Worm (Caenorhabditis elegans) whole organism, early embryonic: Measurements from ENCODE around the gene F58E1.13.
"Not testable (repeated sequence)": the region's sequence is repeated elsewhere in the genome, so short reads cannot be mapped to it uniquely, and the experiment has no call there.

Experiments
- B0310.2 ChIP-seq: sonication (generic microtip); optimal IDR thresholded peaks from 2 replicates; lab custom pipeline; 2016; ENCODE audit warnings: mild to moderate bottlenecking, missing genetic modification characterization, missing compliant biosample characterization
- F13C5.2 ChIP-seq: sonication (generic microtip); optimal IDR thresholded peaks from 2 replicates; lab custom pipeline; 2017; ENCODE audit warnings: mild to moderate bottlenecking, missing genetic modification characterization, inconsistent platforms, missing compliant biosample characterization
- aly-1 ChIP-seq: sonication (generic microtip); optimal IDR thresholded peaks from 2 replicates; lab custom pipeline; 2016; ENCODE audit warnings: missing genetic modification characterization, missing compliant biosample characterization
- ama-1 ChIP-seq: fragments of 150-350 bp; optimal IDR thresholded peaks from 2 replicates; lab custom pipeline; 2014
- ceh-13 ChIP-seq: fragments of 200-800 bp; sonication (Bioruptor generic); optimal IDR thresholded peaks from 2 replicates; lab custom pipeline; 2018; ENCODE audit warnings: mild to moderate bottlenecking, missing genetic modification characterization, missing compliant biosample characterization
- ceh-36 ChIP-seq: sonication (generic microtip); optimal IDR thresholded peaks from 2 replicates; lab custom pipeline; 2016; ENCODE audit warnings: missing genetic modification characterization, inconsistent platforms, missing compliant biosample characterization
- ets-7 ChIP-seq: sonication (generic microtip); optimal IDR thresholded peaks from 2 replicates; lab custom pipeline; 2016; ENCODE audit warnings: missing genotype, missing genetic modification characterization, missing compliant biosample characterization
- flt-1 ChIP-seq: fragments of 200-800 bp; sonication (Bioruptor generic); IDR thresholded peaks from 2 replicates; pipeline ENCODE4 v1.3.6; 2022; ENCODE audit warnings: missing genetic modification characterization, missing compliant biosample characterization
- hmbx-1 ChIP-seq: sonication (generic microtip); optimal IDR thresholded peaks from 2 replicates; lab custom pipeline; 2016; ENCODE audit warnings: mild to moderate bottlenecking, missing genetic modification characterization, missing compliant biosample characterization
- hmg-4 ChIP-seq: fragments of 200-800 bp; sonication (Bioruptor generic); optimal IDR thresholded peaks from 2 replicates; lab custom pipeline; 2018; ENCODE audit warnings: mild to moderate bottlenecking, missing genetic modification characterization, missing compliant biosample characterization
- hnd-1 ChIP-seq: sonication (generic microtip); optimal IDR thresholded peaks from 2 replicates; lab custom pipeline; 2016; ENCODE audit warnings: missing genetic modification characterization, missing compliant biosample characterization
- pes-1 ChIP-seq: fragments of 200-800 bp; sonication (Bioruptor generic); IDR thresholded peaks from 2 replicates; pipeline ENCODE4 v1.3.6; 2022; ENCODE audit warnings: missing genetic modification reagents, missing genetic modification characterization, missing compliant biosample characterization
- scrt-1 ChIP-seq: fragments of 200-800 bp; sonication (Bioruptor generic); IDR thresholded peaks from 2 replicates; pipeline ENCODE4 v1.3.6; 2022; ENCODE audit warnings: missing genetic modification characterization, missing compliant biosample characterization
- sea-1 ChIP-seq: fragments of 200-800 bp; sonication (Bioruptor generic); conservative IDR thresholded peaks from 2 replicates; pipeline ENCODE4 v1.3.6; 2022; ENCODE audit warnings: missing genetic modification characterization, missing compliant biosample characterization
- tbx-11 ChIP-seq: fragments of 200-800 bp; sonication (Bioruptor generic); IDR thresholded peaks from 2 replicates; pipeline ENCODE4 v1.3.6; 2022; ENCODE audit warnings: missing genetic modification characterization, missing compliant biosample characterization
- tbx-37 ChIP-seq: fragments of 200-800 bp; sonication (Bioruptor generic); conservative IDR thresholded peaks from 2 replicates; pipeline ENCODE4 v1.3.6; 2022; ENCODE audit warnings: missing genetic modification reagents, missing genetic modification characterization, missing compliant biosample characterization
- tra-4 ChIP-seq: sonication (generic microtip); optimal IDR thresholded peaks from 2 replicates; lab custom pipeline; 2017; ENCODE audit warnings: missing genetic modification characterization, missing compliant biosample characterization

Gene F58E1.13

ce11 chrII:1663516-1663915, 32.2 kb downstream of the F58E1.13 start, which contains the start of gene duxl-1:
Gene duxl-1, plus strand, starts transcription at chrII:1663699.
- TF ChIP-seq tbx-11, result no peak
- TF ChIP-seq hmbx-1 (tag; lab: Kevin White, UChicago), result no peak
- TF ChIP-seq hmg-4 (GFP tag; lab: Kevin White, UChicago), result peak; percentile 16
- TF ChIP-seq ceh-13 (GFP tag; lab: Kevin White, UChicago), result no peak
- TF ChIP-seq hnd-1 (tag; lab: Kevin White, UChicago), result no peak

- no peak for TF ChIP-seq scrt-1 (GFP tag; lab: Robert Waterston, UW)
- no peak for TF ChIP-seq pes-1 (GFP tag; lab: Robert Waterston, UW)
- TF ChIP-seq tbx-37 (GFP tag; lab: Robert Waterston, UW), result no peak
- no peak for TF ChIP-seq ceh-13 (GFP tag; lab: Kevin White, UChicago)
- TF ChIP-seq flt-1 (GFP tag; lab: Robert Waterston, UW), result no peak
- no peak for TF ChIP-seq ama-1 (lab: Kevin White, UChicago)
- TF ChIP-seq hmg-4 (GFP tag; lab: Kevin White, UChicago), result no peak
- TF ChIP-seq aly-1, result no peak
These were observed 32.8 kb downstream of the F58E1.13 start, which contains the start of gene ZC204.14 for ce11 chrII:1662881-1663280. Gene ZC204.14, minus strand, starts transcription at chrII:1662949.

ce11 chrII:1660888-1661287, 34.8 kb downstream of the F58E1.13 start, which contains the start of gene ZC204.13:
Gene ZC204.13, minus strand, starts transcription at chrII:1660988.
- TF ChIP-seq tbx-37 (GFP tag; lab: Robert Waterston, UW); sea-1 (GFP tag; lab: Robert Waterston, UW); tbx-11: not testable (repeated sequence)

- TF ChIP-seq tbx-11, result no peak
- TF ChIP-seq F13C5.2 (tag; lab: Kevin White, UChicago), result no peak
- TF ChIP-seq hnd-1 (tag; lab: Kevin White, UChicago), result no peak
- TF ChIP-seq hmbx-1 (tag; lab: Kevin White, UChicago), result no peak
- no peak for TF ChIP-seq sea-1 (GFP tag; lab: Robert Waterston, UW)
- no peak for TF ChIP-seq ets-7
- TF ChIP-seq ceh-36 (tag; lab: Kevin White, UChicago), result no peak
- no peak for TF ChIP-seq flt-1 (GFP tag; lab: Robert Waterston, UW)
- no peak for TF ChIP-seq pes-1 (GFP tag; lab: Robert Waterston, UW)
These were observed 38.5 kb downstream of the F58E1.13 start, which contains the start of gene ZC204.12 for ce11 chrII:1657202-1657601. Gene ZC204.12, minus strand, starts transcription at chrII:1657302.

- no peak for TF ChIP-seq hmg-4 (GFP tag; lab: Kevin White, UChicago)
- no peak for TF ChIP-seq flt-1 (GFP tag; lab: Robert Waterston, UW)
- no peak for TF ChIP-seq ceh-36 (tag; lab: Kevin White, UChicago)
- TF ChIP-seq tbx-37 (GFP tag; lab: Robert Waterston, UW), result no peak
- no peak for TF ChIP-seq B0310.2
- TF ChIP-seq tbx-11, result no peak
- no peak for TF ChIP-seq sea-1 (GFP tag; lab: Robert Waterston, UW)
- TF ChIP-seq scrt-1 (GFP tag; lab: Robert Waterston, UW), result no peak
- no peak for TF ChIP-seq tra-4 (tag; lab: Kevin White, UChicago)
- TF ChIP-seq hnd-1 (tag; lab: Kevin White, UChicago), result no peak
- TF ChIP-seq hmbx-1 (tag; lab: Kevin White, UChicago), result no peak
- no peak for TF ChIP-seq ama-1 (lab: Kevin White, UChicago)
- TF ChIP-seq F13C5.2 (tag; lab: Kevin White, UChicago), result no peak
- TF ChIP-seq ets-7, result no peak
These were observed 40.8 kb downstream of the F58E1.13 start, which contains the start of gene btb-12 for ce11 chrII:1654917-1655316. Gene btb-12, plus strand, starts transcription at chrII:1655217.

- TF ChIP-seq flt-1 (GFP tag; lab: Robert Waterston, UW) (no peak), tbx-11 (no peak), scrt-1 (GFP tag; lab: Robert Waterston, UW) (no peak), B0310.2 (no peak), tra-4 (tag; lab: Kevin White, UChicago) (no peak), F13C5.2 (tag; lab: Kevin White, UChicago) (no peak), ceh-13 (GFP tag; lab: Kevin White, UChicago) (no peak), sea-1 (GFP tag; lab: Robert Waterston, UW) (no peak), ama-1 (lab: Kevin White, UChicago) (no peak), ceh-36 (tag; lab: Kevin White, UChicago) (no peak), hnd-1 (tag; lab: Kevin White, UChicago) (no peak), tbx-37 (GFP tag; lab: Robert Waterston, UW) (no peak), pes-1 (GFP tag; lab: Robert Waterston, UW) (no peak), ets-7 (no peak), hmbx-1 (tag; lab: Kevin White, UChicago) (no peak)
These were observed 42.3 kb downstream of the F58E1.13 start, which contains the start of gene fbxb-15 for ce11 chrII:1653397-1653796. Gene fbxb-15, minus strand, starts transcription at chrII:1653497.

- TF ChIP-seq hmg-4 (GFP tag; lab: Kevin White, UChicago) (no peak), pes-1 (GFP tag; lab: Robert Waterston, UW) (no peak), B0310.2 (no peak), ceh-36 (tag; lab: Kevin White, UChicago) (no peak), hnd-1 (tag; lab: Kevin White, UChicago) (no peak)
These were observed 43.9 kb downstream of the F58E1.13 start, which contains the start of gene fbxb-16 for ce11 chrII:1651804-1652203. Gene fbxb-16, minus strand, starts transcription at chrII:1651904.

ce11 chrII:1650502-1650901, 45.2 kb downstream of the F58E1.13 start, which contains the start of gene fbxb-20:
Gene fbxb-20, minus strand, starts transcription at chrII:1650602.
- TF ChIP-seq tra-4 (tag; lab: Kevin White, UChicago) (no peak), flt-1 (GFP tag; lab: Robert Waterston, UW) (no peak), ets-7 (no peak), pes-1 (GFP tag; lab: Robert Waterston, UW) (no peak), hmg-4 (GFP tag; lab: Kevin White, UChicago) (no peak), sea-1 (GFP tag; lab: Robert Waterston, UW) (no peak), tbx-11 (no peak), tbx-37 (GFP tag; lab: Robert Waterston, UW) (no peak), ceh-13 (GFP tag; lab: Kevin White, UChicago) (no peak), ama-1 (lab: Kevin White, UChicago) (no peak), F13C5.2 (tag; lab: Kevin White, UChicago) (no peak), hmbx-1 (tag; lab: Kevin White, UChicago) (no peak), hnd-1 (tag; lab: Kevin White, UChicago) (no peak), aly-1 (no peak), B0310.2 (no peak), scrt-1 (GFP tag; lab: Robert Waterston, UW) (no peak), ceh-36 (tag; lab: Kevin White, UChicago) (no peak)
